Worm (Caenorhabditis elegans) whole organism, dauer: ENCODE measurements around the gene zig-6.

Experiments used
- unc-62 ChIP-seq: sonication (generic microtip); optimal IDR thresholded peaks from 2 replicates; lab custom pipeline; 2017; ENCODE audit warnings: missing biosample characterization, missing genetic modification reagents, missing genetic modification characterization

The zig-6 gene

DNA sequence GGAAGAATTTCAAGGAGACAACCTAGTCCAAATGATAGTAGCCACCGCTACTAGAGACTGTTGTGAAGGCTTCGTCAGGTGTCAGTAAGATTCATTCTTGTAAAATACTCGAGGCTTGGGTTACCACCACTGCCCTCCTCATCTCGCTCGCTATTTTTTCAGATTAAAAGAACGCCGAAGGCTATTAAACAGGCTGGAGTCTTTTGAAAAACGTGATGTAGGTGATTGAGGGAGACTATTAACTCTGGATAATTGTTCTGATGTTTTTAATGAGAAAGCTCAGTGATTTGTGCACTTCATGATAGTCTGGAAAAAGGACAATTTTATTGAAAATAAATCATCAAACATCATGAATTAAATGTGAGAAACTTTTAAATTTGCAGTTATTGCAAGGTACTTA, at the start of gene zig-6:
Gene zig-6, minus strand, starts transcription at position 101 of the 400 bp plus-strand sequence.
- no peak for TF ChIP-seq unc-62 (GFP tag; lab: Kevin White, UChicago)

ce11 chrX:5238246-5238645, 49.4 kb upstream of the zig-6 start:
- no peak for TF ChIP-seq unc-62 (GFP tag; lab: Kevin White, UChicago)

- no peak for TF ChIP-seq unc-62 (GFP tag; lab: Kevin White, UChicago)
Observed at ce11 chrX:5226265-5226664, 37.4 kb upstream of the zig-6 start, which contains the start of gene H28G03.3. TSS of gene H28G03.3 (minus strand) at chrX:5226365.

- no peak for TF ChIP-seq unc-62 (GFP tag; lab: Kevin White, UChicago)
Observed at ce11 chrX:5218323-5218722, 29.4 kb upstream of the zig-6 start.

DNA sequence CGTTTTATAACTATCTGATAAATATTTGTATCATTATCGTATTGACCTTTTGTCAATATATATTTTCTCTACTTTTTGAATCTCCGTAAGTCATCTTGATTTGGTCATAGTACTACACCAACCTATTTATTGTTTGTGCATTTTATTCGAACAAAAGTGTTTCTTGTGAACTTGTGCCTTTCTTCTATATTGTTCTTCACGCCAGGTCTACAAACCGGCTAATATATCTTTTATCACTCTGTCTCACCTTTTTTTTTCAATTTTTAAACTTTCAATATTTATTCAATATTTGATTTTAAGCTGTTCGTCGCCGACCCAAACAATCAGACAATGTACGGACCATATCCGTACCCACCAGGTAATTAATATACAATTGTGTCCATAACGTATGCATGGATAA, 27.2 kb upstream of the zig-6 start, which contains the start of gene hrpa-2:
Gene hrpa-2, plus strand, starts transcription at position 301 of the 400 bp plus-strand sequence.
- TF ChIP-seq unc-62 (GFP tag; lab: Kevin White, UChicago) = no peak

DNA sequence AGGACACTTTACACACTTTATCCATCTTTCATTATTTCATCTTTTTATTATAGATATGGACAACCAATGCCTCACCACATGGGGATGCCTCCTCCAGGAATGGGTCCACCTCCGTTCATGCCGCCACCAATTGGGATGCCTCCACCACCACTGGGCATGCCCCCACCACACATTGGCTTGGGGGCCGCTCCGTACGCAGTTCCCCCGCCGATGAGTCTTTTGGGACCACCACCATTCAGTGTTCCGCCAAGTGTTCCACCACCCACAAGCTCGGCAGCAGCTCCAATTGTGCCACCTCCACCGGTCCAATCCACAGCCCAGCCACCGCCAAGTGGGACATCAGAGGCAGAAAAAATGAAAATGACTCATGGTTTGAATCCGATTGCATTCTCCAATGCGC, 25.9 kb upstream of the zig-6 start:
- TF ChIP-seq unc-62 (GFP tag; lab: Kevin White, UChicago) = no peak

DNA sequence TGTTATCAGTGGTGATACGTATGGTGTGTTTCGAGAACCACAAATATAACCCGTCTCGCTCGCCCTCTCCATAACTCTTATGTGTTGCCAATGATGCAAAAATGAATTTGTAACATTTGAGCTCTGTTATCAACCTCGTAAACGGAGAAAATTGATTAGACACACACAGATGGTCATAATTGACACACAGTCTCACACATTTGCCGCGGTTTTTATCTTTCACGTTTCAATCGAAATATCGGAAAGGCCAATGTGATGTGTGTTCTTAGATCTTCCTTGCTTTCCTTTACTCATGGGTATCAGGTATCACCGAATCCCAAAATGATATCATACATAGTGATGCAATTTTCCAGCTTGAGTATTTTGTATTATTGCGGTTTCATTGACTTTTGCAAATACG, 24.7 kb upstream of the zig-6 start:
- no peak for TF ChIP-seq unc-62 (GFP tag; lab: Kevin White, UChicago)

DNA sequence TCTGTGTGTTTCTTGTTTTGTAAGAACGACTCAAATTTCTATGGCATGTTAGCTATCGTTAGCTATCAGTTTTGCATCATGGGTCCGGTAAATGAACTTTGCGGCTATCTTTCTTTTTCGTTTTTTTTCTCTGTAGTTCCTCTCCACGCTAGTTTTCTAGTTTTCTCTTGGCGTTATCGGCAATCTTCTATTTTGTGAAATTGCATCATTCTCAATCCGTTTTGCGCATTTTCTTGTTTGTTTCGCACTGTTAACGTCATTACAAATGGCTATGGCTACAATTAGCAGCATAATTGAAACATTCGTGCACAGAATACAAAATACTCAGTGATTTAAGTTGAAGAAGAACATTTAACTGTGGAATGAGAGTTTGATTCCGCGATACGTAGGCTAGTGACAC, 24.2 kb upstream of the zig-6 start:
- TF ChIP-seq unc-62 (GFP tag; lab: Kevin White, UChicago) = no peak

DNA sequence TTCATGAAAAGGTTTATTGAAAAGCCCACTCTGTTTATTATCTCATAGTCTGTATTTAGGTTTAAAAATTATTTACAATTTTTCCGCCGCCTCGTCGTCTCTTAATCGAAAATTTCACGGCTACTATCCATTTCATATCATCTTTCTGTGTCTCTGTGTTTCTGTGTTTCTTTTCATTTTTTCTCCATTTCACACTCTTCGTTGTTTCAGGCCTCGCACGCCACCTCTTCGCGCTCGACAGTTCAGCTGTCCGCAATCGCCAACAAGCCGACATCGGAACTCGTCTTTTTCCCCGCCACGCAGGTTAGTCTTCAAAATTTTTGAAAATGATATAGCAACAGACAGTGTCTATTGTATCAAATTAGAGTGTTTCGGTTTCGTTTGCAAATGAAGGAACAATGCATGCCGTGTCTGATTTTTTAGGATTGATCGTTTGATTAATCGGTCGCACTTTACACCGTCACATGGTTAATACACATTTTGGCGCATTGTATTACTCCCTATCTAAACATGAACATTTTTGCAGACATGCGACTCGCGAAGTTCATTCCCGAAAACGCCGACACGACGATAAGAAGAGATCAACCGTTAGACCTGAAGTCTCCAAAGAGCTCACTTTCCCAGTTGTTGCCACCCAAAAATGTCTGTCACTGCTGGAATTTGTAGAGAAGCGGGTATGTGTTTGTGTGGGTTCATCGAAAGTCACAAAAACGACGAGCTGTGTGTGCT, 22.2 kb upstream of the zig-6 start:
- no peak for TF ChIP-seq unc-62 (GFP tag; lab: Kevin White, UChicago)

DNA sequence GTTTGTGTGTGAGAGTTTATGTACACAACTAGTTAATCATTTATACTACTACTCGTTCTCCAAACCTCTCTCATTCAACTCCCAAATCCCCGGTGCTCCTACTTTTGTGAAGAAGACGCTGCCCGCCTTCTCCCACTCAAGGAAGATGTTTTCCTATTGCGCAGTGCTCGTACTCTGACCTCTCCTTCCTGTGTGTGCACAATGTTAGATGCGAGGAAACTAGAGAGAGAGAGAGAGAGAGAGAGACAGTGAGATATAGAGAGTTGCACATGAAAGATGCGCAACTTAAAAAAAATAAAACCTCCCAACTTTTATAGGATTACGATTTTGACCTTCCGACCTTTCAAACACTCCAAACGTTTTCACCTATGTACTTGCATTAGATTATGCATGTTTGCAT, 21.6 kb upstream of the zig-6 start:
- TF ChIP-seq unc-62 (GFP tag; lab: Kevin White, UChicago) = no peak

DNA sequence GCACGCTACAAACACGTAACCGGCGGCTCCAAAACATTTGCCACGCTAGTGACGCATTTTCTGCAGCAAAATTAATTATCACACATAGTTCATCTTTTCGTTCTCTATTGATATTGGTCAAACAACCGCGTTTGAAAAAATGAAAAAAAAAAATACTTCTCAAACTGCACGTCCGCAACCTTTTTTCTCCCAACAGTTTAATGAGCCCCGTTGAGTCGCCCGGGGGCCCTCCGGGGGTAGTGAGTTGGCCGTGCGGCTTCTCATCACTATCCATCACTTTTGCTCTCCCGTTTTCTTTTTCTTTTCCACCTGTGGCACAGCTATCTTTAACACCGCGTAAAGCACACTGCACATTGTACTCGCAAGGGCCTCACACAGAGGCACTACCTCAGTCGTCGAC, 20.6 kb upstream of the zig-6 start:
- no peak for TF ChIP-seq unc-62 (GFP tag; lab: Kevin White, UChicago)

DNA sequence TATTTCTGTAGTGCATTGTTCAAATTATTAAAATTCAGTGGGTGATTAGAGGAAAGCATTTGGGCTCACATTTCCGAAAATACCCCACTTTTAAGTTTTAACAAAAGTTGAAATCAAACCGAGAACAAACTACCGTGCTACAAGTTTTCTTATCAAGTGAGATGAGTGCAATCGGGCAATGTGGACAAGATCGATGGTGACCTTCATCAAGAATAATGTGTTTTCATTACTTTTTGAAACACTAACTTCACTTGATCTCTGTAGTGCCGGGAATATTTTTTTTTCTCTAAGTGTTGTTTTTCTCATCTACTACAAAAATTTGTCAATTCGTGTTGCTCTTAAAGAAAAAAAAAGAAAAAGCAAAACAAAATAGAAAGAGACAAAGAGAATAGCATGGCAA, 20.0 kb upstream of the zig-6 start:
- TF ChIP-seq unc-62 (GFP tag; lab: Kevin White, UChicago) = no peak

ce11 chrX:5208326-5208725, 19.4 kb upstream of the zig-6 start:
- no peak for TF ChIP-seq unc-62 (GFP tag; lab: Kevin White, UChicago)

DNA sequence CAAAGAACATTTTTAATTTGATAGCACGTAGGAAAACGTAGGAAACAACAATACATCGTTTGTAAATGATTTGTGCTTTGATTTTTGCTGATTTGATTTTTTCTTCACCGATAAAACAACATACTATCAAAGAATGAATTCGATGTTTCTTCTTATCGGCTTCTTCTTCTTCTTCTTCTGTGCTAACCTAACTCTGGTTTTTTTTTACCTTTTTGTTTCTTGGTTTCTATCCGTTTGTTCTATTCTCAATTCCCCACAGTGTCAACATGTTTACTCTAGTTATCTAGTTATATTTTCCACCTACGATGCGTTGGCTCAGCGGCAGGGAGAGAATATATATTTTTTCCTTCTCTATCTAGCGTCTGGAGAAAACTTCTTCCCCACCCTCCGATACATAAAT, 18.9 kb upstream of the zig-6 start:
- TF ChIP-seq unc-62 (GFP tag; lab: Kevin White, UChicago) = no peak

ce11 chrX:5205561-5205960, 16.7 kb upstream of the zig-6 start, which contains the start of gene H28G03.2:
TSS of gene H28G03.2 (plus strand) at chrX:5205760.
- TF ChIP-seq unc-62 (GFP tag; lab: Kevin White, UChicago) = no peak

ce11 chrX:5202923-5203322, 14.0 kb upstream of the zig-6 start:
- no peak for TF ChIP-seq unc-62 (GFP tag; lab: Kevin White, UChicago)

- TF ChIP-seq unc-62 (GFP tag; lab: Kevin White, UChicago) = no peak
Observed at ce11 chrX:5202399-5202798, 13.5 kb upstream of the zig-6 start.
